Fruit fly (Drosophila melanogaster) whole organism, larva: ENCODE results near the gene CG4970.

ENCODE experiments used
- noc ChIP-seq: fragments of 200-800 bp; sonication (Bioruptor generic); optimal IDR thresholded peaks from 3 replicates; lab custom pipeline; 2019; ENCODE audit warnings: missing biosample characterization, mild to moderate bottlenecking, missing genetic modification characterization, moderate library complexity

The CG4970 gene

DNA sequence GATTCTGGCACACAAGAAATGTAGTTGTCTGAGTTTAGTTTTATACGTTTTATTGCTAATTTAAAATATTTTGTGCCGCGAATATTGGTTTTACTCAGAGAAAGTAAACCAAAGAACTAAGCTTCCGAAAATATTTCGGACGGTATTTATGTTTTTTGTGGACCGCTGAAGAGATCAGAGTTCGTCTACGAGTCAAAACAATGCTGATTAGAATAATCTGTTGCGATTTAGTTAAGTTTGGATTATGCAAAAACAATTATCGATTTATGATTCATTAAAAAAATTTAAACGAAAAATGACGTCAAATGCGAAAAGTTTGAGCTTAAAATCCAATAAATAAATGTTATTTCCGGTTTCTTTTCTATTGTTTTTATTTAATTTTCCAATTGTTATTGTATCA, 5.5 kb downstream of the CG4970 start, which contains the start of gene CG43153:
Gene CG43153, minus strand, starts transcription at position 101 of the 400 bp plus-strand sequence.
- no peak for TF ChIP-seq noc (tag; lab: Kevin White, UChicago)

DNA sequence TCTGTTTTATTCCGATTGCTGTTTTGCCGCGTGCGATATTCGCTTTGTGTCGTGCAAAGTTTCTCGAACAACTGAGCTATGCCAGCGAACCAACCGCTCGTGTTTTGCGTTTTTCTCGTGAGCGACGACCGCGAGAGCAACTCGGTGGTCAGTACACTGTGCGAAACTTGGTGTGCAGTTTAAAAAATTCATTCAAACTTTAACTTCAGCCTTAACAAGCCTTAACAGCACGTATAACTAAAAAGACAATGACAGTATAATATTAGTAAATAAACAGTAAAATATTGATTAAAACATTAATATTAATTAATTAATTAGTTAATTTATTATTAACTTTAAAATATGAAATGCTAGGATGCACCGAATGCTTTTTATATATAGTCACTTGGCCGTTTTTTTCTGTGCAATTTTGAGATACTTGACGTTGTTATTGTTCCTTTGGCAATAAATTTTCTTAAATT, 11.0 kb downstream of the CG4970 start, which contains the start of gene CG31705:
Gene CG31705, minus strand, starts transcription at position 77 of the 461 bp plus-strand sequence.
- peak; percentile 87 for TF ChIP-seq noc (tag; lab: Kevin White, UChicago)

DNA sequence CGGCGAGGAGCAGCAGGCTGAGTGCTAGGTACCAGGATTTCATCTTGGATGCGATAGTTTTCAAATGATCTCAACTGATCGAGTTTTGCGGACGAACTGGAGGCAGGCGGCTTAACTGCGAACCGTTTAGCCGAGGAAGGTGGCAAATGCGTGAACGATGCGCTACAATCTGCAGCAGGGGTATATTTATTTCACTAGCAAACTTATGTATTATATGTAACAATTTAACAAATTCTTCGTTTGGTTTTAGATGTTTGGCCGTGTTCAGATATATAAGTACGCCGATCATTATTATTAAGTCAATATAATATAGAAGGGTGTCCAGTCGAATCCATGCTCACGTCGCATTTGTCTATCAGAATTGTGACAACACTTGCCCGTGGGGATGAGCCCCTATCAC, 13.8 kb downstream of the CG4970 start, which contains the start of gene CG31706:
Gene CG31706, minus strand, starts transcription at position 101 of the 400 bp plus-strand sequence.
- no peak for TF ChIP-seq noc (tag; lab: Kevin White, UChicago)

DNA sequence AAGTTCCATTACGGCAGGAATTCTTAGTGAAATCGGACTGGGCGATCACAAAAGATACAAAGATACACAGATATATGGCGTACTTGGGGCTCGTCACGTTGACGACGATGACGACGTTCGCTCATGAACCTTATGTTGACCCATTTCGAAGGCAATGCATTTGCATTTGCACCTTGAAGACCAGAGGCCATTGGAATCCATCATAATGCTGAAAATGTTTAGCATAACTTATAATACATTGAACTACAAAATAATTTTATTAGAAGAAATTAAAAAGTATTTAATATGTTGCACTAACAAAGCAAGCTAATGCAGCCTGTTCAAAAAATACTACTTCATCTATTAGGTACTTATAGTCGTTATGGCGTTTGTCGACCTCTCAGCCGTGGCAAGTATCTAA, 14.3 kb downstream of the CG4970 start, which contains the start of gene CG34162:
Gene CG34162, plus strand, starts transcription at position 301 of the 400 bp plus-strand sequence.
- TF ChIP-seq noc (tag; lab: Kevin White, UChicago) = no peak

DNA sequence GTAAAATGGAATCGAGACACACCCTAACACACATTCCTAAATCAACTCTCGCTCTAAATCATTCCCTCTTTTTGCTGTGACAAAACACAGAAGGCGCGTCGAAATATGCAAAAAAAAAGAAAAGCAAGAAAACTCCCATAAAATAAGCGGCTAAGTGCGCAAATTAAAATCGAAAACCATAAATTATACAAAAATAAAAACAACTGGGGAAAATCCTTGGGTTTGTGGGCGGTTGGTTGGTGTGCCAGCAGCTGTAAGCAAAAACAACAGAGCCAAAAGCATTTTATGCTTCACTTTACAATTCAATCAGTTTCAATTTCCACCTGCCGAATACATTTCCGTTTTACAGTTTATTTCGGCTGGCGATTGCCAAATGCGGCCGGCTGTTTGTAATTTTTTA, 18.7 kb downstream of the CG4970 start, which contains the start of gene CG43438:
Gene CG43438, plus strand, starts transcription at position 301 of the 400 bp plus-strand sequence.
- TF ChIP-seq noc (tag; lab: Kevin White, UChicago) = no peak

DNA sequence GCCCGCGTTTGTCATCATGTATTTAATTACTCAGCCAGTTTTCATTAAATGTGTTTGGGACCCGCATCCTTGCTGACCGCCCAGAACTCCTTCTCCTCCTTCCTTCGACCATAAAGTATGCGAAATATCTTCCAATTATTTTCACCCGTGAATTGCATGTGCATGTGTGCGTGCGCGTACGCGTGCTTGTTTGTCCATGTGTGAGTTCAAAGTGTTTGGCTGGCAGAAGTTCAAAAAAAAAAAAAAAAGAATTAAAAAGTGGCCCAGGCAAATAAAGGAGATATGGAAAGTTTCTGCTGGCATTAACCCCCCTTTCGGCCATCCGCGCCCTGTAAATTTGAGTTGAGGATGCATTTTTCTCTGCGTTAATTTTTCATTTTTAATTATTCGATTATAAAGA, 36.6 kb downstream of the CG4970 start:
- no peak for TF ChIP-seq noc (tag; lab: Kevin White, UChicago)
